Worm (Caenorhabditis elegans) whole organism, L2 larva: ENCODE measurements around the gene srv-2.

Experiments used
- ama-1 ChIP-seq: fragments of 150-350 bp; optimal IDR thresholded peaks from 2 replicates; lab custom pipeline; 2018; ENCODE audit warnings: inconsistent platforms
- elt-3 ChIP-seq: sonication (generic microtip); optimal IDR thresholded peaks from 2 replicates; lab custom pipeline; 2017; ENCODE audit warnings: missing biosample characterization, missing genetic modification characterization
- lin-39 ChIP-seq: fragments of 150-350 bp; optimal IDR thresholded peaks from 2 replicates; lab custom pipeline; 2014; ENCODE audit warnings: missing biosample characterization, missing genetic modification reagents, missing genetic modification characterization
- lsy-2 ChIP-seq, 2 experiments: fragments of 150-350 bp in 1 of 2; sonication (generic microtip) in 1 of 2; optimal IDR thresholded peaks; 2 replicates each; lab custom pipeline; 2014 to 2017; ENCODE audit warnings: missing biosample characterization in 2 of 2, missing genetic modification characterization in 2 of 2
- mdl-1 ChIP-seq, 2 experiments: fragments of 150-350 bp in 1 of 2; sonication (generic microtip) in 1 of 2; optimal IDR thresholded peaks; 2 replicates each; lab custom pipeline; 2017; ENCODE audit warnings: missing biosample characterization in 2 of 2, missing genetic modification characterization in 2 of 2
- nhr-12 ChIP-seq: fragments of 150-350 bp; optimal IDR thresholded peaks from 2 replicates; lab custom pipeline; 2014; ENCODE audit warnings: missing biosample characterization, missing genetic modification characterization
- nhr-77 ChIP-seq: fragments of 150-350 bp; optimal IDR thresholded peaks from 2 replicates; lab custom pipeline; 2014; ENCODE audit warnings: missing biosample characterization, missing genetic modification characterization
- sem-4 ChIP-seq: fragments of 150-350 bp; optimal IDR thresholded peaks from 2 replicates; lab custom pipeline; 2014; ENCODE audit warnings: missing biosample characterization, missing genetic modification reagents, missing genetic modification characterization
- unc-62 ChIP-seq: fragments of 150-350 bp; optimal IDR thresholded peaks from 2 replicates; lab custom pipeline; 2014; ENCODE audit warnings: missing biosample characterization, missing genetic modification reagents, missing genetic modification characterization
- zag-1 ChIP-seq: fragments of 150-350 bp; optimal IDR thresholded peaks from 2 replicates; lab custom pipeline; 2014; ENCODE audit warnings: missing biosample characterization, missing genetic modification characterization
- ztf-1 ChIP-seq: fragments of 200-800 bp; sonication (Bioruptor generic); conservative IDR thresholded peaks from 2 replicates; pipeline ENCODE4 v1.3.6; 2022; ENCODE audit warnings: missing genetic modification characterization, missing compliant biosample characterization
- ztf-4 ChIP-seq: fragments of 150-350 bp; optimal IDR thresholded peaks from 2 replicates; lab custom pipeline; 2014; ENCODE audit warnings: missing biosample characterization, missing genetic modification characterization

ce11 chrII:10627086-10627485 lies 25.0 kb upstream of the srv-2 start:
- TF ChIP-seq lin-39 (no peak), mdl-1 (tag; optimal IDR thresholded peaks at IDR 0.05; lab: Kevin White, UChicago) (no peak), unc-62 (GFP tag; lab: Kevin White, UChicago) (no peak), elt-3 (no peak), zag-1 (tag; lab: Kevin White, UChicago) (no peak), nhr-12 (no peak), nhr-77 (no peak), sem-4 (tag; lab: Kevin White, UChicago) (no peak), ama-1 (lab: Kevin White, UChicago) (no peak), ztf-1 (GFP tag; lab: Robert Waterston, UW) (no peak), lsy-2 (tag; optimal IDR thresholded peaks at IDR 0.05; lab: Kevin White, UChicago) (no peak), ztf-4 (tag; lab: Kevin White, UChicago) (no peak)
